Worm (Caenorhabditis elegans) whole organism, dauer: ENCODE data around the gene Y26G10.5.

Source experiments
- unc-62 ChIP-seq: sonication (generic microtip); optimal IDR thresholded peaks from 2 replicates; lab custom pipeline; 2017; ENCODE audit warnings: missing biosample characterization, missing genetic modification reagents, missing genetic modification characterization

Gene Y26G10.5

ce11 chrV:17706217-17706806 lies 5.7 kb upstream of the Y26G10.5 start:
- no peak for TF ChIP-seq unc-62 (GFP tag; lab: Kevin White, UChicago)

- TF ChIP-seq unc-62 (GFP tag; lab: Kevin White, UChicago) = no peak
Measured at ce11 chrV:17705814-17706213, 5.2 kb upstream of the Y26G10.5 start, which contains the start of gene W06D12.6. Gene W06D12.6, plus strand, starts transcription at chrV:17706114.

ce11 chrV:17699659-17700058 lies 969 bp downstream of the Y26G10.5 start, which contains the start of gene Y26G10.6:
Gene Y26G10.6, plus strand, starts transcription at chrV:17699959.
- TF ChIP-seq unc-62 (GFP tag; lab: Kevin White, UChicago) = no peak

ce11 chrV:17699097-17699496 lies 1.5 kb downstream of the Y26G10.5 start, which contains the start of gene Y26G10.4:
Gene Y26G10.4, minus strand, starts transcription at chrV:17699197.
- no peak for TF ChIP-seq unc-62 (GFP tag; lab: Kevin White, UChicago)

ce11 chrV:17696753-17697152 lies 3.9 kb downstream of the Y26G10.5 start, which contains the start of gene spp-29:
Gene spp-29, minus strand, starts transcription at chrV:17696853.
- TF ChIP-seq unc-62 (GFP tag; lab: Kevin White, UChicago) = no peak

- TF ChIP-seq unc-62 (GFP tag; lab: Kevin White, UChicago) = no peak
Measured at ce11 chrV:17695802-17696201, 4.8 kb downstream of the Y26G10.5 start, which contains the start of gene Y26G10.1. Gene Y26G10.1, minus strand, starts transcription at chrV:17695902.

- TF ChIP-seq unc-62 (GFP tag; lab: Kevin White, UChicago) = no peak
Measured at ce11 chrV:17694260-17694659, 6.4 kb downstream of the Y26G10.5 start.

ce11 chrV:17690922-17691321 lies 9.7 kb downstream of the Y26G10.5 start, which contains the start of gene F59A1.13:
Gene F59A1.13, minus strand, starts transcription at chrV:17691022.
- no peak for TF ChIP-seq unc-62 (GFP tag; lab: Kevin White, UChicago)

- TF ChIP-seq unc-62 (GFP tag; lab: Kevin White, UChicago) = no peak
Measured at ce11 chrV:17686852-17687251, 13.8 kb downstream of the Y26G10.5 start, which contains the start of gene F59A1.18. Gene F59A1.18, minus strand, starts transcription at chrV:17686952.

- TF ChIP-seq unc-62 (GFP tag; lab: Kevin White, UChicago) = no peak
Measured at ce11 chrV:17684857-17685256, 15.8 kb downstream of the Y26G10.5 start, which contains the start of the genes F59A1.16 and F59A1.6. Gene F59A1.16, minus strand, starts transcription at chrV:17684957. Gene F59A1.6, plus strand, starts transcription at chrV:17685141.

ce11 chrV:17683763-17684162 lies 16.9 kb downstream of the Y26G10.5 start, which contains the start of gene F59A1.15:
Gene F59A1.15, minus strand, starts transcription at chrV:17683863.
- TF ChIP-seq unc-62 (GFP tag; lab: Kevin White, UChicago) = no peak

ce11 chrV:17683290-17683689 lies 17.3 kb downstream of the Y26G10.5 start:
- TF ChIP-seq unc-62 (GFP tag; lab: Kevin White, UChicago) = no peak

- TF ChIP-seq unc-62 (GFP tag; lab: Kevin White, UChicago) = no peak
Measured at ce11 chrV:17676553-17676952, 24.1 kb downstream of the Y26G10.5 start, which contains the start of gene str-92. Gene str-92, minus strand, starts transcription at chrV:17676653.

ce11 chrV:17673343-17673742 lies 27.3 kb downstream of the Y26G10.5 start, which contains the start of gene str-93:
Gene str-93, minus strand, starts transcription at chrV:17673443.
- TF ChIP-seq unc-62 (GFP tag; lab: Kevin White, UChicago) = no peak

ce11 chrV:17668531-17668930 lies 32.1 kb downstream of the Y26G10.5 start, which contains the start of gene str-89:
Gene str-89, plus strand, starts transcription at chrV:17668831.
- TF ChIP-seq unc-62 (GFP tag; lab: Kevin White, UChicago) = no peak

ce11 chrV:17667676-17668075 lies 33.0 kb downstream of the Y26G10.5 start, which contains the start of gene F59A1.12:
Gene F59A1.12, minus strand, starts transcription at chrV:17667776.
- no peak for TF ChIP-seq unc-62 (GFP tag; lab: Kevin White, UChicago)
